Worm (Caenorhabditis elegans) whole organism, midembryonic: ENCODE measurements around the gene lrx-1.

ENCODE experiments used
- T22C8.4 ChIP-seq: fragments of 200-800 bp; sonication (Bioruptor generic); IDR thresholded peaks from 2 replicates; pipeline ENCODE4 v1.3.6; 2022; ENCODE audit warnings: missing genetic modification characterization, missing compliant biosample characterization
- flt-1 ChIP-seq: fragments of 200-800 bp; sonication (Bioruptor generic); IDR thresholded peaks from 2 replicates; pipeline ENCODE4 v1.3.6; 2022; ENCODE audit warnings: missing genetic modification characterization, missing compliant biosample characterization
- klf-2 ChIP-seq: fragments of 200-800 bp; sonication (Bioruptor generic); conservative IDR thresholded peaks from 2 replicates; pipeline ENCODE4 v1.3.6; 2022; ENCODE audit warnings: missing genetic modification reagents, missing genetic modification characterization, missing compliant biosample characterization
- ref-1 ChIP-seq: fragments of 200-800 bp; sonication (Bioruptor generic); conservative IDR thresholded peaks from 2 replicates; pipeline ENCODE4 v1.3.6; 2022; ENCODE audit warnings: missing genetic modification reagents, missing genetic modification characterization, missing compliant biosample characterization

DNA sequence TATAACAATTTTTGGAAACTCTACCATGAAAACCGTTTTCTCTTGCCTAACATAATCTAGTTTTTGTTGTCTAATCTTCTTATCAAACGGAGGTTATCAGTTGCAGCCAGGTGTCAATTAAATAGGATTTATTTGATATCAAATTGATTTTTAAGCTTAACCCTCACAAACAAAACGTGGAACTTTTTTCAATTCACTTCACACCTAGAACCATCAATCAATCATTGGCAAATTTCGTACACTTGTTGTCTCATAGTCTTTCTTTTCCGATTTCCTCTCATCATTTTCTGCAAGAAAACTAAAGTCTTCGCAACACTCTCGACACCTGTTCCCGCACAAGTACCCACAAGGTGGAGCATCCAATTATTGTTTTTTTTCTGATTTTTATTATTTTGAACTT is 43.7 kb upstream of the lrx-1 start:
- no peak for TF ChIP-seq klf-2
- no peak for TF ChIP-seq T22C8.4
- TF ChIP-seq flt-1 (GFP tag; lab: Robert Waterston, UW): no peak
- TF ChIP-seq ref-1 (GFP tag; lab: Robert Waterston, UW): no peak
